Worm (Caenorhabditis elegans) whole organism, late embryonic: ENCODE data around the gene ZK353.2.

Experiments
- ceh-9 ChIP-seq: sonication (generic microtip); optimal IDR thresholded peaks from 2 replicates; lab custom pipeline; 2016; ENCODE audit warnings: mild to moderate bottlenecking, missing genetic modification characterization, inconsistent platforms, missing compliant biosample characterization
- dve-1 ChIP-seq: sonication (generic microtip); optimal IDR thresholded peaks from 2 replicates; lab custom pipeline; 2017; ENCODE audit warnings: antibody characterized with exemption, mild to moderate bottlenecking, missing genetic modification characterization, missing compliant biosample characterization
- fax-1 ChIP-seq: sonication (generic microtip); optimal IDR thresholded peaks from 2 replicates; lab custom pipeline; 2016; ENCODE audit warnings: missing genotype, missing genetic modification characterization, missing compliant biosample characterization
- lim-6 ChIP-seq: sonication (generic microtip); optimal IDR thresholded peaks from 2 replicates; lab custom pipeline; 2016; ENCODE audit warnings: missing genetic modification characterization, missing compliant biosample characterization
- nhr-11 ChIP-seq: fragments of 150-350 bp; optimal IDR thresholded peaks from 2 replicates; lab custom pipeline; 2014; ENCODE audit warnings: missing biosample characterization, missing genetic modification characterization
- rnt-1 ChIP-seq: sonication (generic microtip); optimal IDR thresholded peaks from 2 replicates; lab custom pipeline; 2016; ENCODE audit warnings: missing genetic modification characterization, missing compliant biosample characterization

- TF ChIP-seq rnt-1 (tag; lab: Kevin White, UChicago), result no peak
- TF ChIP-seq fax-1 (tag; lab: Kevin White, UChicago), result no peak
- no peak for TF ChIP-seq ceh-9 (tag; lab: Kevin White, UChicago)
- no peak for TF ChIP-seq nhr-11
- TF ChIP-seq lim-6 (tag; lab: Kevin White, UChicago), result no peak
- no peak for TF ChIP-seq dve-1
These were observed 29.3 kb upstream of the ZK353.2 start for ce11 chrIII:8369172-8369571.
